Worm (Caenorhabditis elegans): ENCODE results near the gene srh-291.

ce11 chrV:17793986-17794385 is 11.4 kb upstream of the srh-291 start, which contains the start of gene srh-289:
- no peak for TF ChIP-seq ceh-18 (tag; optimal IDR thresholded peaks at IDR 0.05)
- TF ChIP-seq F13H6.1 (tag; optimal IDR thresholded peaks at IDR 0.05), result no peak
- TF ChIP-seq fkh-10 (GFP tag; optimal IDR thresholded peaks at IDR 0.05), result no peak
- TF ChIP-seq dve-1 (tag; optimal IDR thresholded peaks at IDR 0.05), result no peak
- no peak for TF ChIP-seq T23F11.4 (GFP tag; optimal IDR thresholded peaks at IDR 0.05)
